Fruit fly (Drosophila melanogaster) whole organism, prepupa: Measurements from ENCODE around the gene CG33287.

Experiments
- Blimp-1 ChIP-seq: fragments of 200-800 bp; sonication (Bioruptor generic); optimal IDR thresholded peaks from 3 replicates; lab custom pipeline; 2017; ENCODE audit warnings: missing biosample characterization, missing genetic modification characterization, mild to moderate bottlenecking, moderate library complexity, missing genetic modification reagents
- CG10631 ChIP-seq: fragments of 200-800 bp; sonication (Bioruptor generic); optimal IDR thresholded peaks from 2 replicates; lab custom pipeline; 2016; ENCODE audit warnings: missing biosample characterization, missing genetic modification characterization
- CG10669 ChIP-seq: fragments of 200-800 bp; sonication (Bioruptor generic); optimal IDR thresholded peaks from 3 replicates; lab custom pipeline; 2018; ENCODE audit warnings: missing biosample characterization, mild to moderate bottlenecking, missing genetic modification characterization, moderate library complexity
- CG15336 ChIP-seq: fragments of 200-800 bp; sonication (Bioruptor generic); IDR thresholded peaks from 2 replicates; pipeline ENCODE4 v1.3.6; 2022; ENCODE audit warnings: missing biosample characterization, missing genetic modification characterization
- CG1621 ChIP-seq: fragments of 200-800 bp; sonication (Bioruptor generic); optimal IDR thresholded peaks from 3 replicates; lab custom pipeline; 2018; ENCODE audit warnings: missing biosample characterization, mild to moderate bottlenecking, missing genetic modification characterization
- CG3032 ChIP-seq: fragments of 200-800 bp; optimal IDR thresholded peaks from 2 replicates; lab custom pipeline; 2019; ENCODE audit warnings: missing biosample characterization, mild to moderate bottlenecking, missing genetic modification characterization, moderate library complexity
- CG31627 ChIP-seq: fragments of 200-800 bp; sonication (Bioruptor generic); optimal IDR thresholded peaks from 3 replicates; lab custom pipeline; 2016; ENCODE audit warnings: missing biosample characterization, missing genetic modification characterization
- CG32006 ChIP-seq: fragments of 200-800 bp; sonication (Bioruptor generic); optimal IDR thresholded peaks from 3 replicates; lab custom pipeline; 2017; ENCODE audit warnings: missing biosample characterization, mild to moderate bottlenecking, missing genetic modification characterization
- CG34406 ChIP-seq: fragments of 200-800 bp; sonication (Bioruptor generic); optimal IDR thresholded peaks from 3 replicates; lab custom pipeline; 2016; ENCODE audit warnings: missing biosample characterization, missing genetic modification characterization
- CG3919 ChIP-seq: fragments of 200-800 bp; sonication (Bioruptor generic); optimal IDR thresholded peaks from 3 replicates; lab custom pipeline; 2016; ENCODE audit warnings: missing biosample characterization, missing genetic modification characterization
- CG4318 ChIP-seq: fragments of 200-800 bp; sonication (Bioruptor generic); optimal IDR thresholded peaks from 3 replicates; lab custom pipeline; 2017; ENCODE audit warnings: missing biosample characterization, mild to moderate bottlenecking, missing genetic modification characterization
- CG6163 ChIP-seq: fragments of 200-800 bp; sonication (Bioruptor generic); IDR thresholded peaks from 3 replicates; pipeline ENCODE4 v1.3.6; 2022; ENCODE audit warnings: missing biosample characterization, missing genetic modification characterization
- CG6276 ChIP-seq: fragments of 200-800 bp; sonication (Bioruptor generic); optimal IDR thresholded peaks from 2 replicates; lab custom pipeline; 2017; ENCODE audit warnings: missing biosample characterization, mild to moderate bottlenecking, missing genetic modification characterization
- CG6792 ChIP-seq: fragments of 200-800 bp; sonication (Bioruptor generic); optimal IDR thresholded peaks from 3 replicates; lab custom pipeline; 2016; ENCODE audit warnings: missing biosample characterization, missing genetic modification characterization
- CG6808 ChIP-seq: fragments of 200-800 bp; sonication (Bioruptor generic); optimal IDR thresholded peaks from 3 replicates; lab custom pipeline; 2017; ENCODE audit warnings: missing biosample characterization, missing genetic modification characterization, mild to moderate bottlenecking, moderate library complexity, missing genetic modification reagents
- CG7368 ChIP-seq: fragments of 200-800 bp; sonication (Bioruptor generic); optimal IDR thresholded peaks from 3 replicates; lab custom pipeline; 2016; ENCODE audit warnings: missing biosample characterization, missing genetic modification characterization
- CG8119 ChIP-seq: fragments of 200-800 bp; sonication (Bioruptor generic); IDR thresholded peaks from 3 replicates; pipeline ENCODE4 v1.3.6; 2022; ENCODE audit warnings: missing biosample characterization, missing genetic modification characterization
- CG8319 ChIP-seq: fragments of 200-800 bp; sonication (Bioruptor generic); optimal IDR thresholded peaks from 3 replicates; lab custom pipeline; 2016; ENCODE audit warnings: missing biosample characterization, missing genetic modification characterization
- CG8632 ChIP-seq: fragments of 200-800 bp; sonication (Bioruptor generic); optimal IDR thresholded peaks from 3 replicates; lab custom pipeline; 2016; ENCODE audit warnings: missing biosample characterization, missing genetic modification characterization
- CG9139 ChIP-seq: fragments of 200-800 bp; sonication (Bioruptor generic); optimal IDR thresholded peaks from 3 replicates; lab custom pipeline; 2017; ENCODE audit warnings: missing biosample characterization, mild to moderate bottlenecking, missing genetic modification characterization
- Eip75B ChIP-seq: fragments of 200-800 bp; sonication (Bioruptor generic); optimal IDR thresholded peaks from 3 replicates; lab custom pipeline; 2016; ENCODE audit warnings: missing biosample characterization, missing genetic modification characterization
- Eip78C ChIP-seq: fragments of 200-800 bp; sonication (Bioruptor generic); peaks from one replicate; lab custom pipeline; 2016; ENCODE audit warnings: missing biosample characterization, missing genetic modification characterization
- Eip93F ChIP-seq: fragments of 200-800 bp; sonication (Bioruptor generic); optimal IDR thresholded peaks from 2 replicates; lab custom pipeline; 2016; ENCODE audit warnings: missing biosample characterization, mild to moderate bottlenecking, missing genetic modification characterization
- Ets21C ChIP-seq: fragments of 200-800 bp; sonication (Bioruptor generic); optimal IDR thresholded peaks from 3 replicates; lab custom pipeline; 2016; ENCODE audit warnings: missing biosample characterization, missing genetic modification characterization
- Ets96B ChIP-seq: fragments of 200-800 bp; optimal IDR thresholded peaks from 2 replicates; lab custom pipeline; 2019; ENCODE audit warnings: missing biosample characterization, mild to moderate bottlenecking, missing genetic modification characterization, moderate library complexity
- Hr38 ChIP-seq: sonication (Bioruptor generic); optimal IDR thresholded peaks from 2 replicates; lab custom pipeline; 2016; ENCODE audit warnings: missing biosample characterization, missing genetic modification characterization
- Hr39 ChIP-seq: fragments of 200-800 bp; sonication (Bioruptor generic); optimal IDR thresholded peaks from 2 replicates; lab custom pipeline; 2016; ENCODE audit warnings: missing biosample characterization, missing genetic modification characterization
- Hr4 ChIP-seq: fragments of 200-800 bp; sonication (Bioruptor generic); optimal IDR thresholded peaks from 3 replicates; lab custom pipeline; 2016; ENCODE audit warnings: missing biosample characterization, missing genetic modification characterization
- Met ChIP-seq: fragments of 200-800 bp; sonication (Bioruptor generic); optimal IDR thresholded peaks from 3 replicates; lab custom pipeline; 2016; ENCODE audit warnings: missing biosample characterization, missing genetic modification characterization
- OdsH ChIP-seq: fragments of 200-800 bp; sonication (Bioruptor generic); optimal IDR thresholded peaks from 3 replicates; lab custom pipeline; 2016; ENCODE audit warnings: missing biosample characterization, missing genetic modification characterization
- Smox ChIP-seq: fragments of 200-800 bp; sonication (Bioruptor generic); optimal IDR thresholded peaks from 3 replicates; lab custom pipeline; 2016; ENCODE audit warnings: missing biosample characterization, missing genetic modification characterization
- Sox102F ChIP-seq: fragments of 200-800 bp; sonication (Bioruptor generic); optimal IDR thresholded peaks from 2 replicates; lab custom pipeline; 2016; ENCODE audit warnings: missing biosample characterization, mild to moderate bottlenecking, missing genetic modification characterization
- Sox14 ChIP-seq: fragments of 200-800 bp; sonication (Bioruptor generic); optimal IDR thresholded peaks from 3 replicates; lab custom pipeline; 2016; ENCODE audit warnings: missing biosample characterization, missing genetic modification characterization
- Sox15 ChIP-seq: fragments of 200-800 bp; sonication (Bioruptor generic); optimal IDR thresholded peaks from 3 replicates; lab custom pipeline; 2016; ENCODE audit warnings: missing biosample characterization, missing genetic modification characterization
- achi ChIP-seq: fragments of 200-800 bp; sonication (Bioruptor generic); optimal IDR thresholded peaks from 3 replicates; lab custom pipeline; 2016; ENCODE audit warnings: missing biosample characterization, missing genetic modification characterization
- acj6 ChIP-seq: fragments of 200-800 bp; sonication (Bioruptor generic); optimal IDR thresholded peaks from 3 replicates; lab custom pipeline; 2016; ENCODE audit warnings: missing biosample characterization, missing genetic modification characterization
- cyc ChIP-seq: fragments of 200-800 bp; sonication (Bioruptor generic); optimal IDR thresholded peaks from 3 replicates; lab custom pipeline; 2016; ENCODE audit warnings: missing biosample characterization, missing genetic modification characterization
- dsx ChIP-seq: fragments of 200-800 bp; optimal IDR thresholded peaks from 3 replicates; lab custom pipeline; 2019; ENCODE audit warnings: missing biosample characterization, mild to moderate bottlenecking, missing genetic modification characterization, moderate library complexity; ENCODE audit not compliant: poor library complexity, severe bottlenecking
- eg ChIP-seq: fragments of 200-800 bp; sonication (Bioruptor generic); IDR thresholded peaks from 3 replicates; pipeline ENCODE4 v1.3.6; 2022; ENCODE audit warnings: missing biosample characterization, missing genetic modification characterization
- esn ChIP-seq: fragments of 200-800 bp; sonication (Bioruptor generic); optimal IDR thresholded peaks from 2 replicates; lab custom pipeline; 2016; ENCODE audit warnings: missing biosample characterization, mild to moderate bottlenecking, missing genetic modification characterization, moderate library complexity
- fd59A ChIP-seq: fragments of 200-800 bp; sonication (Bioruptor generic); optimal IDR thresholded peaks from 2 replicates; lab custom pipeline; 2017; ENCODE audit warnings: missing biosample characterization, mild to moderate bottlenecking, missing genetic modification characterization, missing genetic modification reagents
- fd85E ChIP-seq: fragments of 200-800 bp; sonication (Bioruptor generic); optimal IDR thresholded peaks from 3 replicates; lab custom pipeline; 2016; ENCODE audit warnings: missing biosample characterization, missing genetic modification characterization
- fkh ChIP-seq: fragments of 200-800 bp; sonication (Bioruptor generic); optimal IDR thresholded peaks from 3 replicates; lab custom pipeline; 2017; ENCODE audit warnings: missing biosample characterization, mild to moderate bottlenecking, missing genetic modification characterization, moderate library complexity
- lz ChIP-seq: fragments of 200-800 bp; sonication (Bioruptor generic); optimal IDR thresholded peaks from 3 replicates; lab custom pipeline; 2016; ENCODE audit warnings: missing biosample characterization, missing genetic modification characterization
- net ChIP-seq: fragments of 200-800 bp; sonication (Bioruptor generic); optimal IDR thresholded peaks from 3 replicates; lab custom pipeline; 2016; ENCODE audit warnings: missing biosample characterization, missing genetic modification characterization
- salr ChIP-seq, 2 experiments: fragments of 200-800 bp; sonication (Bioruptor generic); optimal IDR thresholded peaks; 3 replicates each; lab custom pipeline; 2016 to 2018; ENCODE audit warnings: missing biosample characterization in 2 of 2, missing genetic modification characterization in 2 of 2, mild to moderate bottlenecking in 1 of 2
- spab ChIP-seq: fragments of 200-800 bp; sonication (Bioruptor generic); optimal IDR thresholded peaks from 2 replicates; lab custom pipeline; 2017; ENCODE audit warnings: missing biosample characterization, mild to moderate bottlenecking, missing genetic modification characterization, missing genetic modification reagents
- ss ChIP-seq, 2 experiments: fragments of 200-800 bp; sonication (Bioruptor generic); optimal IDR thresholded peaks; 2 replicates in 1 of 2; 3 replicates in 1 of 2; lab custom pipeline; 2017 to 2018; ENCODE audit warnings: mild to moderate bottlenecking in 2 of 2, missing biosample characterization in 2 of 2, missing genetic modification characterization in 2 of 2, moderate library complexity in 1 of 2
- svp ChIP-seq: fragments of 200-800 bp; sonication (Bioruptor generic); peaks from one replicate; lab custom pipeline; 2016; ENCODE audit warnings: missing biosample characterization, missing genetic modification characterization
- topi ChIP-seq: fragments of 200-800 bp; sonication (Bioruptor generic); optimal IDR thresholded peaks from 3 replicates; lab custom pipeline; 2016; ENCODE audit warnings: missing biosample characterization, missing genetic modification characterization
- vri ChIP-seq: fragments of 200-800 bp; sonication (Bioruptor generic); optimal IDR thresholded peaks from 3 replicates; lab custom pipeline; 2016; ENCODE audit warnings: missing biosample characterization, mild to moderate bottlenecking, missing genetic modification characterization

CG33287 gene

dm6 chr3L:20983309-20983708, 12.8 kb upstream of the CG33287 start (continued):
- TF ChIP-seq Sox102F (GFP tag; lab: Kevin White, UChicago) (peak; percentile 16), CG3032 (tag; lab: Kevin White, UChicago) (peak; percentile 41)

- TF ChIP-seq CG10631 (GFP tag; lab: Kevin White, UChicago) (no peak), Eip93F (no peak), CG8319 (GFP tag; lab: Kevin White, UChicago) (no peak), topi (GFP tag; lab: Kevin White, UChicago) (no peak), Eip78C (GFP tag; lab: Kevin White, UChicago) (no peak), CG6163 (GFP tag; lab: Robert Waterston, UW) (no peak), esn (no peak), CG34406 (GFP tag; lab: Kevin White, UChicago) (no peak), svp (GFP tag; lab: Kevin White, UChicago) (peak; percentile 65), CG3919 (GFP tag; lab: Kevin White, UChicago) (peak; percentile 2), CG8119 (GFP tag; lab: Robert Waterston, UW) (0 out of 3 replicates have a peak, but pooled peaks have one; percentile 13), Eip75B (no peak), CG7368 (no peak), Ets21C (no peak), CG9139 (GFP tag; lab: Kevin White, UChicago) (no peak), eg (GFP tag; lab: Robert Waterston, UW) (no peak), CG32006 (GFP tag; lab: Kevin White, UChicago) (peak; percentile 57), Hr39 (GFP tag; lab: Kevin White, UChicago) (no peak), OdsH (GFP tag; lab: Kevin White, UChicago) (peak; percentile 6), CG1621 (tag; lab: Kevin White, UChicago) (no peak), CG8632 (GFP tag; lab: Kevin White, UChicago) (no peak), lz (GFP tag; lab: Kevin White, UChicago) (no peak), Sox14 (GFP tag; lab: Kevin White, UChicago) (no peak), Blimp-1 (GFP tag; lab: Kevin White, UChicago) (no peak), fd85E (GFP tag; lab: Kevin White, UChicago) (no peak), Ets96B (tag; lab: Kevin White, UChicago) (no peak), CG3032 (tag; lab: Kevin White, UChicago) (no peak), Hr4 (peak; percentile 20), fd59A (GFP tag; lab: Kevin White, UChicago) (no peak), salr (GFP tag; optimal IDR thresholded peaks at IDR 0.05; lab: Kevin White, UChicago) (no peak), achi (peak; percentile 30), CG15336 (GFP tag; lab: Robert Waterston, UW) (no peak), Smox (no peak), Sox15 (no peak), CG10669 (no peak), Met (GFP tag; lab: Kevin White, UChicago) (no peak), acj6 (GFP tag; lab: Kevin White, UChicago) (no peak), net (GFP tag; lab: Kevin White, UChicago) (no peak), CG6276 (GFP tag; lab: Kevin White, UChicago) (peak; percentile 17), ss (GFP tag; optimal IDR thresholded peaks at IDR 0.05; lab: Kevin White, UChicago) (no peak), CG31627 (GFP tag; lab: Kevin White, UChicago) (no peak), vri (GFP tag; lab: Kevin White, UChicago) (no peak), CG6808 (GFP tag; lab: Kevin White, UChicago) (no peak), CG6792 (GFP tag; lab: Kevin White, UChicago) (no peak), fkh (GFP tag; lab: Kevin White, UChicago) (no peak), CG4318 (GFP tag; lab: Kevin White, UChicago) (peak; percentile 41), Hr38 (GFP tag; lab: Kevin White, UChicago) (no peak), dsx (GFP tag; lab: Kevin White, UChicago) (no peak), cyc (no peak), Sox102F (GFP tag; lab: Kevin White, UChicago) (no peak), spab (no peak)
Observed at dm6 chr3L:20982544-20982943, 12.1 kb upstream of the CG33287 start.
